Worm (Caenorhabditis elegans) whole organism, L1 larva: ENCODE measurements around the gene T26G10.5.
A peak's percentile ranks its signal among the peaks of the same experiment; 100 is the strongest.

Source experiments
- C34B4.2 ChIP-seq: sonication (generic microtip); optimal IDR thresholded peaks from 2 replicates; lab custom pipeline; 2017; ENCODE audit warnings: mild to moderate bottlenecking, missing genetic modification characterization, missing compliant biosample characterization
- F16B12.6 ChIP-seq: fragments of 150-350 bp; optimal IDR thresholded peaks from 2 replicates; lab custom pipeline; 2014; ENCODE audit warnings: missing biosample characterization, missing genetic modification characterization
- aha-1 ChIP-seq: fragments of 150-350 bp; optimal IDR thresholded peaks from 2 replicates; lab custom pipeline; 2014; ENCODE audit warnings: missing biosample characterization, missing genetic modification characterization
- ama-1 ChIP-seq: fragments of 150-350 bp; optimal IDR thresholded peaks from 2 replicates; lab custom pipeline; 2014
- blmp-1 ChIP-seq: fragments of 150-350 bp; optimal IDR thresholded peaks from 2 replicates; lab custom pipeline; 2014; ENCODE audit warnings: missing biosample characterization, missing genetic modification characterization
- ceh-63 ChIP-seq: fragments of 200-800 bp; sonication (Bioruptor generic); optimal IDR thresholded peaks from 2 replicates; lab custom pipeline; 2018; ENCODE audit warnings: mild to moderate bottlenecking, missing genetic modification characterization, missing compliant biosample characterization
- ceh-82 ChIP-seq, 3 experiments: fragments of 150-350 bp in 1 of 3; sonication (generic microtip) in 2 of 3; optimal IDR thresholded peaks; 2 replicates each; lab custom pipeline; 2014 to 2017; ENCODE audit warnings: missing biosample characterization in 3 of 3, missing genetic modification characterization in 3 of 3
- ces-1 ChIP-seq: fragments of 150-350 bp; optimal IDR thresholded peaks from 2 replicates; lab custom pipeline; 2014; ENCODE audit warnings: missing biosample characterization, missing genetic modification reagents, missing genetic modification characterization
- dsc-1 ChIP-seq: sonication (generic microtip); optimal IDR thresholded peaks from 2 replicates; lab custom pipeline; 2016; ENCODE audit warnings: mild to moderate bottlenecking, missing genetic modification characterization, missing compliant biosample characterization
- egl-13 ChIP-seq: sonication (generic microtip); optimal IDR thresholded peaks from 2 replicates; lab custom pipeline; 2016; ENCODE audit warnings: missing genotype, missing genetic modification reagents, missing genetic modification characterization, missing compliant biosample characterization
- elt-2 ChIP-seq: sonication (generic microtip); optimal IDR thresholded peaks from 2 replicates; lab custom pipeline; 2016; ENCODE audit warnings: missing genetic modification characterization, mild to moderate bottlenecking, inconsistent platforms, missing compliant biosample characterization, missing genetic modification reagents
- elt-3 ChIP-seq, 6 experiments: fragments of 150-350 bp in 1 of 6; sonication (generic microtip); optimal IDR thresholded peaks; 2 replicates each; lab custom pipeline; 2017 to 2018; ENCODE audit warnings: missing biosample characterization in 6 of 6, missing genetic modification characterization in 6 of 6, inconsistent platforms in 1 of 6
- ets-5 ChIP-seq: fragments of 200-800 bp; sonication (Bioruptor generic); IDR thresholded peaks from 2 replicates; pipeline ENCODE4 v1.3.6; 2022; ENCODE audit warnings: missing genetic modification characterization, missing compliant biosample characterization
- fkh-10 ChIP-seq: sonication (generic microtip); optimal IDR thresholded peaks from 2 replicates; lab custom pipeline; 2017; ENCODE audit warnings: missing biosample characterization, missing genetic modification reagents, missing genetic modification characterization
- grh-1 ChIP-seq: fragments of 200-800 bp; sonication (Bioruptor generic); IDR thresholded peaks from 2 replicates; pipeline ENCODE4 v1.3.6; 2022; ENCODE audit warnings: missing genetic modification reagents, missing genetic modification characterization, missing compliant biosample characterization
- hpl-2 ChIP-seq: fragments of 150-350 bp; optimal IDR thresholded peaks from 2 replicates; lab custom pipeline; 2014; ENCODE audit warnings: missing biosample characterization, missing genetic modification reagents, missing genetic modification characterization
- jun-1 ChIP-seq: fragments of 150-350 bp; optimal IDR thresholded peaks from 2 replicates; lab custom pipeline; 2014; ENCODE audit warnings: missing biosample characterization, missing genetic modification reagents, missing genetic modification characterization
- lin-13 ChIP-seq: fragments of 150-350 bp; optimal IDR thresholded peaks from 2 replicates; lab custom pipeline; 2014; ENCODE audit warnings: missing biosample characterization, missing genetic modification reagents, missing genetic modification characterization
- lin-15B ChIP-seq: fragments of 150-350 bp; sonication (generic microtip); optimal IDR thresholded peaks from 3 replicates; lab custom pipeline; 2014; ENCODE audit warnings: missing biosample characterization, missing genetic modification characterization
- lin-35 ChIP-seq, 2 experiments: fragments of 150-350 bp; optimal IDR thresholded peaks; 2 replicates each; lab custom pipeline; 2014; ENCODE audit warnings: missing biosample characterization in 2 of 2, missing genetic modification characterization in 2 of 2, missing genetic modification reagents in 2 of 2
- lin-39 ChIP-seq: fragments of 150-350 bp; optimal IDR thresholded peaks from 2 replicates; lab custom pipeline; 2014; ENCODE audit warnings: missing biosample characterization, missing genetic modification reagents, missing genetic modification characterization
- lsy-2 ChIP-seq, 2 experiments: fragments of 150-350 bp; optimal IDR thresholded peaks; 2 replicates each; lab custom pipeline; 2014; ENCODE audit warnings: missing biosample characterization in 2 of 2, missing genetic modification characterization in 2 of 2
- mef-2 ChIP-seq: fragments of 150-350 bp; optimal IDR thresholded peaks from 2 replicates; lab custom pipeline; 2014; ENCODE audit warnings: missing biosample characterization, missing genetic modification characterization
- nhr-11 ChIP-seq: fragments of 150-350 bp; optimal IDR thresholded peaks from 2 replicates; lab custom pipeline; 2014; ENCODE audit warnings: missing biosample characterization, missing genetic modification characterization
- nhr-12 ChIP-seq: sonication (generic microtip); optimal IDR thresholded peaks from 2 replicates; lab custom pipeline; 2017; ENCODE audit warnings: missing biosample characterization, missing genetic modification characterization
- nhr-19 ChIP-seq: fragments of 200-800 bp; sonication (Bioruptor generic); conservative IDR thresholded peaks from 2 replicates; pipeline ENCODE4 v1.3.6; 2022; ENCODE audit warnings: missing genetic modification characterization, missing compliant biosample characterization
- nhr-20 ChIP-seq: sonication (generic microtip); optimal IDR thresholded peaks from 2 replicates; lab custom pipeline; 2016; ENCODE audit warnings: mild to moderate bottlenecking, missing genetic modification characterization, missing compliant biosample characterization
- nhr-28 ChIP-seq: fragments of 150-350 bp; optimal IDR thresholded peaks from 2 replicates; lab custom pipeline; 2014; ENCODE audit warnings: missing biosample characterization, missing genetic modification characterization
- nhr-47 ChIP-seq: sonication (generic microtip); optimal IDR thresholded peaks from 2 replicates; lab custom pipeline; 2016; ENCODE audit warnings: mild to moderate bottlenecking, missing genetic modification characterization, moderate library complexity, missing compliant biosample characterization
- nhr-76 ChIP-seq: sonication (generic microtip); optimal IDR thresholded peaks from 2 replicates; lab custom pipeline; 2017; ENCODE audit warnings: missing biosample characterization, missing genetic modification characterization
- nhr-77 ChIP-seq: fragments of 150-350 bp; optimal IDR thresholded peaks from 2 replicates; lab custom pipeline; 2014; ENCODE audit warnings: missing biosample characterization, missing genetic modification characterization
- nhr-84 ChIP-seq: sonication (generic microtip); optimal IDR thresholded peaks from 2 replicates; lab custom pipeline; 2017; ENCODE audit warnings: missing biosample characterization, missing genetic modification characterization
- nhr-85 ChIP-seq: sonication (generic microtip); peaks from one replicate; lab custom pipeline; 2016; ENCODE audit warnings: missing genetic modification characterization, inconsistent platforms, missing compliant biosample characterization
- pag-3 ChIP-seq: sonication (generic microtip); optimal IDR thresholded peaks from 2 replicates; lab custom pipeline; 2017; ENCODE audit warnings: missing genetic modification characterization, mild to moderate bottlenecking, missing compliant biosample characterization, antibody characterized with exemption, borderline replicate concordance; ENCODE audit not compliant: insufficient read depth
- pax-3 ChIP-seq: fragments of 200-800 bp; sonication (Bioruptor generic); optimal IDR thresholded peaks from 2 replicates; lab custom pipeline; 2018; ENCODE audit warnings: mild to moderate bottlenecking, missing genetic modification characterization, moderate library complexity, missing compliant biosample characterization
- pqm-1 ChIP-seq: sonication (generic microtip); optimal IDR thresholded peaks from 3 replicates; lab custom pipeline; 2017; ENCODE audit warnings: missing biosample characterization, missing genetic modification characterization
- rnt-1 ChIP-seq: sonication (generic microtip); optimal IDR thresholded peaks from 2 replicates; lab custom pipeline; 2016; ENCODE audit warnings: mild to moderate bottlenecking, missing genetic modification characterization, moderate library complexity, missing compliant biosample characterization
- snu-23 ChIP-seq: sonication (generic microtip); optimal IDR thresholded peaks from 2 replicates; lab custom pipeline; 2016; ENCODE audit warnings: missing genetic modification characterization, missing compliant biosample characterization
- sox-4 ChIP-seq: sonication (generic microtip); optimal IDR thresholded peaks from 2 replicates; lab custom pipeline; 2016; ENCODE audit warnings: missing genetic modification characterization, missing compliant biosample characterization
- sup-37 ChIP-seq: fragments of 200-800 bp; sonication (Bioruptor generic); optimal IDR thresholded peaks from 2 replicates; lab custom pipeline; 2018; ENCODE audit warnings: mild to moderate bottlenecking, missing genetic modification characterization, missing compliant biosample characterization
- tbx-2 ChIP-seq: sonication (generic microtip); optimal IDR thresholded peaks from 2 replicates; lab custom pipeline; 2016; ENCODE audit warnings: missing genetic modification characterization, missing compliant biosample characterization
- unc-62 ChIP-seq: fragments of 150-350 bp; optimal IDR thresholded peaks from 2 replicates; lab custom pipeline; 2014; ENCODE audit warnings: missing biosample characterization, missing genetic modification reagents, missing genetic modification characterization
- unc-86 ChIP-seq: sonication (generic microtip); optimal IDR thresholded peaks from 2 replicates; lab custom pipeline; 2016; ENCODE audit warnings: missing genetic modification characterization, missing compliant biosample characterization
- zag-1 ChIP-seq: fragments of 150-350 bp; optimal IDR thresholded peaks from 2 replicates; lab custom pipeline; 2014; ENCODE audit warnings: missing biosample characterization, missing genetic modification characterization
- zip-4 ChIP-seq: fragments of 200-800 bp; sonication (Bioruptor generic); optimal IDR thresholded peaks from 2 replicates; lab custom pipeline; 2018; ENCODE audit warnings: mild to moderate bottlenecking, missing genetic modification characterization, moderate library complexity, missing compliant biosample characterization
- ztf-11 ChIP-seq, 2 experiments: sonication (generic microtip); optimal IDR thresholded peaks; 2 replicates each; lab custom pipeline; 2016 to 2017; ENCODE audit warnings: missing genetic modification characterization in 2 of 2, missing biosample characterization in 1 of 2, missing compliant biosample characterization in 1 of 2

T26G10.5 gene

ce11 chrIII:9457192-9458103, 31.2 kb upstream of the T26G10.5 start (continued):
- TF ChIP-seq lsy-2 (tag; optimal IDR thresholded peaks at IDR 0.05; lab: Kevin White, UChicago) (peak; percentile 69 to 86), ces-1 (GFP tag; lab: Kevin White, UChicago) (no peak), nhr-20 (tag; lab: Kevin White, UChicago) (peak; percentile 63), F16B12.6 (tag; lab: Kevin White, UChicago) (no peak), elt-3 (tag; optimal IDR thresholded peaks at IDR 0.05; lab: Kevin White, UChicago) (peak in 2 of 6 experiments; percentile 26 to 28), sox-4 (tag; lab: Kevin White, UChicago) (no peak), nhr-19 (GFP tag; lab: Robert Waterston, UW) (peak; percentile 39), lin-39 (tag; lab: Kevin White, UChicago) (no peak), pax-3 (no peak), zag-1 (tag; lab: Kevin White, UChicago) (no peak), nhr-76 (tag; lab: Kevin White, UChicago) (no peak), nhr-12 (tag; lab: Kevin White, UChicago) (no peak), dsc-1 (tag; lab: Kevin White, UChicago) (peak; percentile 18), grh-1 (GFP tag; lab: Robert Waterston, UW) (no peak), blmp-1 (tag; lab: Kevin White, UChicago) (peak; percentile 84), unc-62 (GFP tag; lab: Kevin White, UChicago) (no peak)

DNA sequence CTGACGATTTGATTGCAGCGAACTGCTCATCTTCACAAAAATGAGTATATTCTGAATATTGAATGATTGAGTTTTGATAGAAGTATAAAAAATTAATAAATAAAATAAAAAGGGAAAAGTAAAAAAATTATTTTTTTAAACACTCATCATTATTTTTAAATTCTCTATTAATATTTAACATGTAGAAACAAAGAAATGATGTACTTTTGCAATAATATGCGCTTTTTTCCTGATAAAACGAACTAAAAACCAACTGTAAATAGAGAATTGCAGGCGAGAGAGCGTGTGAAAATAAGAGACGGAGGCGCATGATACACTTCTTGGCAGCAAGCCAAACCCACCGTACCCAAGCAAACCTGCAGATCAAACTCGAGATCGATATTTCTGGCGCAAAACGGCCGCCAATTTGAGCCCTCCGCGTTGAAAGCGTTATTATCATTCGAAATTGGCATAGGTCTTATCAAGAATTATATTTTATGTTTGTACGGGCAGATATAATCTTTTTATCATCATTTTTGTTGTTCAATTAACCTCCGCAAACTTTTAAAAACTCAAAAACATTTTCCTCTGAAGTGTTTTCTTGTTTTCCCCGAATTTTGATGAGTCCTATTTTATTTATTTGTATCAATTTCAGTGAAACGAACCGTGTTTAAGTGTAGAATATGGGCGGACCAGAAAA, 29.9 kb upstream of the T26G10.5 start, which contains the start of the genes rheb-1 and spk-1:
Gene rheb-1, minus strand, starts transcription at position 51 of the 679 bp plus-strand sequence.
Gene spk-1, plus strand, starts transcription at position 629 of the 679 bp plus-strand sequence.
- TF ChIP-seq nhr-11 (tag; lab: Kevin White, UChicago) (peak; percentile 58), sox-4 (tag; lab: Kevin White, UChicago) (peak; percentile 8), zag-1 (tag; lab: Kevin White, UChicago) (no peak), grh-1 (GFP tag; lab: Robert Waterston, UW) (peak; percentile 50), pqm-1 (tag; lab: Kevin White, UChicago) (no peak), sup-37 (GFP tag; lab: Kevin White, UChicago) (peak; percentile 57), lin-39 (tag; lab: Kevin White, UChicago) (peak; percentile 45), ceh-82 (tag; optimal IDR thresholded peaks at IDR 0.05; lab: Kevin White, UChicago) (peak; percentile 75 to 89 (median 75)), ama-1 (peak; percentile 48), tbx-2 (tag; lab: Kevin White, UChicago) (peak; percentile 87), pag-3 (no peak), rnt-1 (tag; lab: Kevin White, UChicago) (peak; percentile 92), ztf-11 (tag; optimal IDR thresholded peaks at IDR 0.05; lab: Kevin White, UChicago) (peak in 1 of 2 experiments; percentile 43), ceh-63 (GFP tag; lab: Kevin White, UChicago) (no peak), ets-5 (no peak), C34B4.2 (tag; lab: Kevin White, UChicago) (no peak), jun-1 (tag; lab: Kevin White, UChicago) (peak; percentile 86), mef-2 (tag; lab: Kevin White, UChicago) (peak; percentile 79), egl-13 (peak; percentile 82), elt-2 (tag; lab: Kevin White, UChicago) (peak; percentile 97), nhr-47 (tag; lab: Kevin White, UChicago) (peak; percentile 90), lin-15B (peak; percentile 61), unc-86 (tag; lab: Kevin White, UChicago) (peak; percentile 82), nhr-77 (tag; lab: Kevin White, UChicago) (peak; percentile 76), pax-3 (peak; percentile 82), nhr-28 (tag; lab: Kevin White, UChicago) (no peak), lin-13 (GFP tag; lab: Kevin White, UChicago) (peak; percentile 79), zip-4 (GFP tag; lab: Kevin White, UChicago) (peak; percentile 59), nhr-76 (tag; lab: Kevin White, UChicago) (no peak), aha-1 (peak; percentile 11), unc-62 (GFP tag; lab: Kevin White, UChicago) (no peak), lin-35 (GFP tag; optimal IDR thresholded peaks at IDR 0.05; lab: Kevin White, UChicago) (peak; percentile 83 to 89), nhr-84 (tag; lab: Kevin White, UChicago) (no peak), hpl-2 (GFP tag; lab: Kevin White, UChicago) (peak; percentile 55), nhr-85 (tag; lab: Kevin White, UChicago) (peak; percentile 92), snu-23 (GFP tag; lab: Kevin White, UChicago) (peak; percentile 93), nhr-20 (tag; lab: Kevin White, UChicago) (peak; percentile 93), fkh-10 (GFP tag; lab: Kevin White, UChicago) (peak; percentile 53)
